Worm (Caenorhabditis elegans) whole organism, early embryonic: ENCODE measurements around the gene spp-27.

Experiments
- B0310.2 ChIP-seq: sonication (generic microtip); optimal IDR thresholded peaks from 2 replicates; lab custom pipeline; 2016; ENCODE audit warnings: mild to moderate bottlenecking, missing genetic modification characterization, missing compliant biosample characterization
- F13C5.2 ChIP-seq: sonication (generic microtip); optimal IDR thresholded peaks from 2 replicates; lab custom pipeline; 2017; ENCODE audit warnings: mild to moderate bottlenecking, missing genetic modification characterization, inconsistent platforms, missing compliant biosample characterization
- aly-1 ChIP-seq: sonication (generic microtip); optimal IDR thresholded peaks from 2 replicates; lab custom pipeline; 2016; ENCODE audit warnings: missing genetic modification characterization, missing compliant biosample characterization
- ama-1 ChIP-seq: fragments of 150-350 bp; optimal IDR thresholded peaks from 2 replicates; lab custom pipeline; 2014
- ceh-13 ChIP-seq: fragments of 200-800 bp; sonication (Bioruptor generic); optimal IDR thresholded peaks from 2 replicates; lab custom pipeline; 2018; ENCODE audit warnings: mild to moderate bottlenecking, missing genetic modification characterization, missing compliant biosample characterization
- ceh-36 ChIP-seq: sonication (generic microtip); optimal IDR thresholded peaks from 2 replicates; lab custom pipeline; 2016; ENCODE audit warnings: missing genetic modification characterization, inconsistent platforms, missing compliant biosample characterization
- ets-7 ChIP-seq: sonication (generic microtip); optimal IDR thresholded peaks from 2 replicates; lab custom pipeline; 2016; ENCODE audit warnings: missing genotype, missing genetic modification characterization, missing compliant biosample characterization
- flt-1 ChIP-seq: fragments of 200-800 bp; sonication (Bioruptor generic); IDR thresholded peaks from 2 replicates; pipeline ENCODE4 v1.3.6; 2022; ENCODE audit warnings: missing genetic modification characterization, missing compliant biosample characterization
- hmbx-1 ChIP-seq: sonication (generic microtip); optimal IDR thresholded peaks from 2 replicates; lab custom pipeline; 2016; ENCODE audit warnings: mild to moderate bottlenecking, missing genetic modification characterization, missing compliant biosample characterization
- hmg-4 ChIP-seq: fragments of 200-800 bp; sonication (Bioruptor generic); optimal IDR thresholded peaks from 2 replicates; lab custom pipeline; 2018; ENCODE audit warnings: mild to moderate bottlenecking, missing genetic modification characterization, missing compliant biosample characterization
- hnd-1 ChIP-seq: sonication (generic microtip); optimal IDR thresholded peaks from 2 replicates; lab custom pipeline; 2016; ENCODE audit warnings: missing genetic modification characterization, missing compliant biosample characterization
- pes-1 ChIP-seq: fragments of 200-800 bp; sonication (Bioruptor generic); IDR thresholded peaks from 2 replicates; pipeline ENCODE4 v1.3.6; 2022; ENCODE audit warnings: missing genetic modification reagents, missing genetic modification characterization, missing compliant biosample characterization
- scrt-1 ChIP-seq: fragments of 200-800 bp; sonication (Bioruptor generic); IDR thresholded peaks from 2 replicates; pipeline ENCODE4 v1.3.6; 2022; ENCODE audit warnings: missing genetic modification characterization, missing compliant biosample characterization
- sea-1 ChIP-seq: fragments of 200-800 bp; sonication (Bioruptor generic); conservative IDR thresholded peaks from 2 replicates; pipeline ENCODE4 v1.3.6; 2022; ENCODE audit warnings: missing genetic modification characterization, missing compliant biosample characterization
- tbx-11 ChIP-seq: fragments of 200-800 bp; sonication (Bioruptor generic); IDR thresholded peaks from 2 replicates; pipeline ENCODE4 v1.3.6; 2022; ENCODE audit warnings: missing genetic modification characterization, missing compliant biosample characterization
- tbx-37 ChIP-seq: fragments of 200-800 bp; sonication (Bioruptor generic); conservative IDR thresholded peaks from 2 replicates; pipeline ENCODE4 v1.3.6; 2022; ENCODE audit warnings: missing genetic modification reagents, missing genetic modification characterization, missing compliant biosample characterization
- tra-4 ChIP-seq: sonication (generic microtip); optimal IDR thresholded peaks from 2 replicates; lab custom pipeline; 2017; ENCODE audit warnings: missing genetic modification characterization, missing compliant biosample characterization

The spp-27 gene

ce11 chrV:6510622-6511021 is 46.3 kb downstream of the spp-27 start:
- TF ChIP-seq F13C5.2 (tag; lab: Kevin White, UChicago) = no peak
- no peak for TF ChIP-seq tbx-11
- TF ChIP-seq hnd-1 = no peak
- TF ChIP-seq tra-4 = no peak
- no peak for TF ChIP-seq tbx-37 (GFP tag; lab: Robert Waterston, UW)
- TF ChIP-seq aly-1 (tag; lab: Kevin White, UChicago) = no peak
- no peak for TF ChIP-seq sea-1 (GFP tag; lab: Robert Waterston, UW)
- TF ChIP-seq B0310.2 (tag; lab: Kevin White, UChicago) = no peak
- no peak for TF ChIP-seq hmbx-1 (tag; lab: Kevin White, UChicago)
- no peak for TF ChIP-seq scrt-1 (GFP tag; lab: Robert Waterston, UW)
- no peak for TF ChIP-seq hmg-4 (GFP tag; lab: Kevin White, UChicago)
- TF ChIP-seq ceh-13 = no peak
- no peak for TF ChIP-seq pes-1 (GFP tag; lab: Robert Waterston, UW)
- no peak for TF ChIP-seq ets-7

ce11 chrV:6509717-6510116 is 47.2 kb downstream of the spp-27 start, which contains the start of gene ubh-2:
TSS of gene ubh-2 (minus strand) at chrV:6509817.
- TF ChIP-seq ceh-13 (no peak), F13C5.2 (tag; lab: Kevin White, UChicago) (no peak), tbx-37 (GFP tag; lab: Robert Waterston, UW) (no peak), tra-4 (no peak), tbx-11 (no peak), flt-1 (no peak), ama-1 (lab: Kevin White, UChicago) (no peak), ceh-36 (tag; lab: Kevin White, UChicago) (no peak), B0310.2 (tag; lab: Kevin White, UChicago) (no peak), hnd-1 (no peak), aly-1 (tag; lab: Kevin White, UChicago) (no peak), ets-7 (no peak), scrt-1 (GFP tag; lab: Robert Waterston, UW) (no peak), hmbx-1 (tag; lab: Kevin White, UChicago) (no peak), pes-1 (GFP tag; lab: Robert Waterston, UW) (no peak), hmg-4 (GFP tag; lab: Kevin White, UChicago) (no peak), sea-1 (GFP tag; lab: Robert Waterston, UW) (no peak)

ce11 chrV:6508703-6509102 is 48.2 kb downstream of the spp-27 start, which contains the start of gene ubh-3:
TSS of gene ubh-3 (minus strand) at chrV:6508803.
- no peak for TF ChIP-seq scrt-1 (GFP tag; lab: Robert Waterston, UW)
- TF ChIP-seq ets-7 = no peak
- no peak for TF ChIP-seq hnd-1
- TF ChIP-seq sea-1 (GFP tag; lab: Robert Waterston, UW) = no peak
